Fruit fly (Drosophila melanogaster): ENCODE data around the gene CG17075.

DNA sequence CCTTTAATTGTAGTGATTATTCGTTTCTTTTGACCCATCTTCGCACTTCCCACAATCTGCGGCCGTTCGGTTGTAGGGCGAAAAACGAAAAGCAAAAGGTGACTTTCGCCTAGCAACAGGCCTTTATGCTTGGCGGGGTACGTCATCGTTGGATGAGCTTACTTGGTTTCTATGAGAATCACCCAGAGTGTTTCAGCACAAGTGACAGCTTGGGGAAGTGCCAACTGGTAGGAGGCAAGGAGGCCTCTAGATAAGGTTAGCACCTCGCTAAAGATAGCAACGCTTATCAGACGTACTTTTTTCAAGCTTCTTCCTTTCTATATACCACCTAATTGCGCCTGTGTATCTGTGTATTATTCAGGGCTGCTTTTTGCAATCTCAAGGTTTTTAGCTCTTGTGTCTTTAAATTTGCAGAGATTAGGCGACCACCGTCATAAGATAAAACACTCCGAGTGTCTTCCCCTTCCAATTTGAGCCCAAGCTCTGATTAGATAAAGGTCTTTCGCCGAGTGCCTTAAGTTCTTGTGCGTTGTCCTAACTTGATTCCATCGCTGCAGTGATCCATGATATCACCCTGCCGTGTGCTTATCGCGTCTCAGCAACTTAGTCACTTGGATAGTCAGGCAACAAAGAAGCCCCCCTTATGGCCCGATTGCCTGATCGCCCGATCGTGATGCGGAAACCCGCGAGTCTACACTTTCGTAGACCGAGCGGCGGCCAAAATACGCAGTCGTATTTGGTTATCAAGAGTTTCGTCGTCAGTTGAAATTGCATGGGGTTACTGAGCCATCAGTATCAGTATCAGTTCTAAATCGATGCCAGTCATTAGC lies 33.8 kb upstream of the CG17075 start:
- TF ChIP-seq yki (optimal IDR thresholded peaks at IDR 0.05) (no peak), disco-r (GFP tag; optimal IDR thresholded peaks at IDR 0.05) (no peak), chif (GFP tag; optimal IDR thresholded peaks at IDR 0.05) (no peak), jigr1 (GFP tag; IDR thresholded peaks at IDR 0.05) (no peak), CG10431 (GFP tag; optimal IDR thresholded peaks at IDR 0.05) (no peak), onecut (GFP tag; IDR thresholded peaks at IDR 0.05) (no peak), Fer1 (GFP tag; optimal IDR thresholded peaks at IDR 0.05) (no peak), unc-4 (GFP tag; IDR thresholded peaks at IDR 0.05; ENCODE audit: partially characterized antibody) (no peak), NK7.1 (GFP tag; optimal IDR thresholded peaks at IDR 0.05) (no peak), vfl (GFP tag; optimal IDR thresholded peaks at IDR 0.05) (no peak), Eip74EF (GFP tag; optimal IDR thresholded peaks at IDR 0.05) (no peak)
